Fruit fly (Drosophila melanogaster): ENCODE results near the gene CG14073.

DNA sequence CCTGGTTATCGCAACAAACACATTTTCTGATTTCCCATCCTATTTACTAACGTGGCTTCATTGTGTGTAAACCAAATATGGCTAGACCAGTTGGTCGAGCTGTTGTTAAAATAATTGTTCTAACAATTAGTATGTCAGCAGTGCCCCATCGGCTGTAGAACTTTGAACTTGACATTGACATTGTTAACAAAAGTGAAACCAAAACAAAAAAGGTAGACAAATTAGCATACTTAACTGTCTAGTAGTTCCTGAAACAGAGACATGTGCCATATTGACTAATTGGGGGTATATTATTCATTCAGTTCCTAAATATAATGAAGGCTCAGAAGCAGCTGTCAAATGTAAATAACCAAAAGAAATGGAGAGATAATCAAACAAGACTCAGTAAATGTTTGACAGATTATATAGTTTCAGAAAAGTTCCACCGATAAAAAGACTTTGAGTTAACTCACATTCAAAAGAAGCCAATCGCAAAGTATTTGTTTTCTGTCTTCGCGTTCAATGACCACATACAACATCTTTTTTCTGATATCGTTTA, 17.3 kb upstream of the CG14073 start:
- TF ChIP-seq usp (GFP tag; optimal IDR thresholded peaks at IDR 0.05) (no peak), pan (optimal IDR thresholded peaks at IDR 0.05) (no peak), psq (optimal IDR thresholded peaks at IDR 0.05) (no peak), CG8478 (optimal IDR thresholded peaks at IDR 0.05) (no peak)

Measured in whole organism.